Fruit fly (Drosophila melanogaster): ENCODE measurements around the gene ema.

DNA sequence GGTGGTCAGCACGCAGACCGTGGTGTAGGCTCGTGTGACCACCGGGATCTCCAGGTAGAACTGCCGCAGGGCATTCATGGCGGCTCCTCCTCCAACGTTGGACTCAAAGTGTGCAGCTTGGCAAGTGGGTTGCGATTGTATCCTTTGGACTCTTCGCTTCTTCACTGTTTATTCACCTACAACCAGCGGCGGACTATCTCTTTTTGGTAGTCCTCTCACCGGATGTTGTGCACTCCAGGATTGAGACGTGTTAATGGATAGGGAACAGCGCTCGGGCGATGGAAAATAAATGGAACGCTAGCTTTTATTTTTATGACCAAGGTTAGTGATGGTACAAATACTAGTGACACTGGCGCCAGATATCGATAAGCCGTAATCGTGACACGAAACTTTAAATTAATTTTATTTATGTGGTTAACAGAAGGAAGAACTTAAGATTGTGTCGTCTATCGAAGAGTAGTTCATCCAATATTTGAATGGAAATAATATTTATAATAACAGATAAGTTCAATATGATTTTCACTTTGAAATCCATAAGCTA lies 42.5 kb upstream of the ema start, which contains the start of gene Der-2:
- no peak for TF ChIP-seq CG8478 (optimal IDR thresholded peaks at IDR 0.05)
- TF ChIP-seq CTCF (optimal IDR thresholded peaks at IDR 0.05): no peak
